Worm (Caenorhabditis elegans): ENCODE measurements around the gene T01B7.13.

T01B7.13 gene

DNA sequence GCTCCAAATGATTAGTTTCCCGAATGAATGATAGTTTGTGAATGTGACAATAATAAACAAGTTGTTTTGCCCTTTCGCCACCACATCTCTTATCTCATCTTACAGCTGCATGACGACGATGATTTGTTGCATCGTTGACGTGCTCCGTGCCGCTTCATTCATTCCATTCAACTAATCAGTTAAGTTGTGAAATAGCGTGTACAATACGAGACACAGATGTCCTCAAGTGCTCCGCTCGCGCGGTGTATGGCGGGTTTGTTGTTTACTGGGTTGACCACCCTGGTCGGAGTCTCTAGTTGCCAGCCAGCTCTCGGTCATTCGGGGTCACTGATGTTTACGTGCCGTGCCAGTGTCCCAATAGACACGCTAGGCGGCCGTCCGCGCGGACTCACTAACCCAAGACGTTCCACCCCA lies 32.7 kb downstream of the T01B7.13 start:
- TF ChIP-seq daf-12 (tag; optimal IDR thresholded peaks at IDR 0.05) (no peak), egl-27 (tag; optimal IDR thresholded peaks at IDR 0.05) (no peak), F26F4.8 (GFP tag; conservative IDR thresholded peaks at IDR 0.05) (no peak), ceh-82 (tag; optimal IDR thresholded peaks at IDR 0.05) (no peak), attf-4 (tag; optimal IDR thresholded peaks at IDR 0.05) (no peak), lin-13 (GFP tag; optimal IDR thresholded peaks at IDR 0.05) (no peak), mdt-29 (GFP tag; IDR thresholded peaks at IDR 0.05) (no peak), nhr-11 (tag; optimal IDR thresholded peaks at IDR 0.05) (no peak), lin-1 (GFP tag; IDR thresholded peaks at IDR 0.05) (no peak), fkh-10 (GFP tag; optimal IDR thresholded peaks at IDR 0.05) (no peak), nhr-48 (tag; optimal IDR thresholded peaks at IDR 0.05) (no peak), dmd-6 (GFP tag; IDR thresholded peaks at IDR 0.05) (no peak), ztf-7 (tag; optimal IDR thresholded peaks at IDR 0.05) (peak; percentile 10), tra-1 (GFP tag; IDR thresholded peaks at IDR 0.05) (no peak), zfp-3 (GFP tag; conservative IDR thresholded peaks at IDR 0.05) (no peak), T26A8.4 (GFP tag; IDR thresholded peaks at IDR 0.05) (peak; percentile 14; the same call in 1 of the 2 replicates), lir-3 (tag; optimal IDR thresholded peaks at IDR 0.05) (no peak), D1046.2 (GFP tag; IDR thresholded peaks at IDR 0.05) (no peak), nhr-77 (tag; optimal IDR thresholded peaks at IDR 0.05) (no peak), F37D6.2 (tag; optimal IDR thresholded peaks at IDR 0.05) (no peak), aha-1 (tag) (no peak), R02D3.7 (tag; optimal IDR thresholded peaks at IDR 0.05) (no peak), hif-1 (tag; optimal IDR thresholded peaks at IDR 0.05) (peak in 1 of 2 experiments; percentile 33), T20F7.1 (GFP tag; optimal IDR thresholded peaks at IDR 0.05) (no peak), dpl-1 (GFP tag; optimal IDR thresholded peaks at IDR 0.05) (no peak), nhr-111 (GFP tag; optimal IDR thresholded peaks at IDR 0.05) (no peak), mdl-1 (tag; optimal IDR thresholded peaks at IDR 0.05) (peak in 1 of 2 experiments; percentile 24), nhr-28 (tag; optimal IDR thresholded peaks at IDR 0.05) (peak; percentile 38), daf-8 (GFP tag; IDR thresholded peaks at IDR 0.05) (no peak), mxl-3 (GFP tag; optimal IDR thresholded peaks at IDR 0.05) (peak; percentile 7), F44E2.7 (GFP tag; IDR thresholded peaks at IDR 0.05) (no peak), zip-11 (GFP tag; IDR thresholded peaks at IDR 0.05) (no peak), ztf-11 (tag; optimal IDR thresholded peaks at IDR 0.05) (no peak), F10B5.3 (tag; optimal IDR thresholded peaks at IDR 0.05) (no peak), cey-2 (tag; optimal IDR thresholded peaks at IDR 0.05; ENCODE audit: borderline replicate concordance, insufficient read depth) (no peak), nhr-10 (tag; optimal IDR thresholded peaks at IDR 0.05) (no peak), daf-16 (GFP tag; optimal IDR thresholded peaks at IDR 0.05) (peak in 1 of 2 experiments; percentile 82), daf-16 (tag; optimal IDR thresholded peaks at IDR 0.05) (peak; percentile 98), unc-62 (GFP tag; optimal IDR thresholded peaks at IDR 0.05 in 1 of 2) (no peak), unc-62 (tag; optimal IDR thresholded peaks at IDR 0.05) (no peak), dmd-8 (GFP tag; IDR thresholded peaks at IDR 0.05) (no peak), lin-39 (tag; optimal IDR thresholded peaks at IDR 0.05) (no peak), hmg-1.1 (GFP tag; IDR thresholded peaks at IDR 0.05) (no peak), unc-130 (GFP tag; optimal IDR thresholded peaks at IDR 0.05) (no peak), snpc-1.2 (GFP tag; IDR thresholded peaks at IDR 0.05) (no peak), nhr-42 (GFP tag; IDR thresholded peaks at IDR 0.05) (no peak), lin-38 (GFP tag; IDR thresholded peaks at IDR 0.05) (no peak), F49E8.2 (tag; optimal IDR thresholded peaks at IDR 0.05; ENCODE audit: borderline replicate concordance) (no peak), set-16 (GFP tag; IDR thresholded peaks at IDR 0.05) (peak; percentile 49), ctbp-1 (GFP tag; IDR thresholded peaks at IDR 0.05) (no peak), mes-2 (tag; optimal IDR thresholded peaks at IDR 0.05; ENCODE audit: poor library complexity, severe bottlenecking) (no peak), hlh-11 (tag; optimal IDR thresholded peaks at IDR 0.05) (peak; percentile 33), zfp-2 (tag; optimal IDR thresholded peaks at IDR 0.05) (no peak)

Data from whole organism, L4 larva.